Worm (Caenorhabditis elegans): ENCODE results near the gene F34D10.9.
A peak's percentile ranks its signal among the peaks of the same experiment; 100 is the strongest.

The F34D10.9 gene

DNA sequence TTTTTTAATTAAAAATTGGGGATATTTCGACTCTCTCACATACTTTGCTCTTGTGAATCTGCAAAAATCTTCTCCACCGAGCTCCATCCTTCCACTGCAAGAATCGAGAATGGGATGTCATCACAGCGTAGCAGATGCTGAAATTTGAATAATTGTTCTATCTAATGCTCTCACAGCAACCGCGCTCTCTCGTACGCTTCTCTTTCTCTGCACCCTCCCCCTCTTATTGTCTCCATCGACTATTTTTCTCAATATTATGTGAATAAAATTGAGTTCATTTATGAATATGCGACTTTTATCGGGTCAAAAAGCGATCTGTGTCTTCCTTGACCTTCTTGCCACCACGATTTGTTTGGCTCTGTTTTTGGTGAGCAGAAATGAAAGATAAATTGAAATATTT is 4.6 kb upstream of the F34D10.9 start, which contains the start of gene F34D10.3:
TSS of gene F34D10.3 (plus strand) at position 249 of the 400 bp plus-strand sequence.
- peak; percentile 6 for TF ChIP-seq hmg-11 (tag; optimal IDR thresholded peaks at IDR 0.05)
- TF ChIP-seq lin-39 (tag; optimal IDR thresholded peaks at IDR 0.05), result peak; percentile 1
- TF ChIP-seq fkh-10 (GFP tag; optimal IDR thresholded peaks at IDR 0.05), result no peak
- no peak for TF ChIP-seq lsy-12 (tag; optimal IDR thresholded peaks at IDR 0.05)
- peak; percentile 28 for TF ChIP-seq nfya-1 (tag; optimal IDR thresholded peaks at IDR 0.05; ENCODE audit: insufficient read depth)
- TF ChIP-seq mml-1 (tag; optimal IDR thresholded peaks at IDR 0.05), result no peak

DNA sequence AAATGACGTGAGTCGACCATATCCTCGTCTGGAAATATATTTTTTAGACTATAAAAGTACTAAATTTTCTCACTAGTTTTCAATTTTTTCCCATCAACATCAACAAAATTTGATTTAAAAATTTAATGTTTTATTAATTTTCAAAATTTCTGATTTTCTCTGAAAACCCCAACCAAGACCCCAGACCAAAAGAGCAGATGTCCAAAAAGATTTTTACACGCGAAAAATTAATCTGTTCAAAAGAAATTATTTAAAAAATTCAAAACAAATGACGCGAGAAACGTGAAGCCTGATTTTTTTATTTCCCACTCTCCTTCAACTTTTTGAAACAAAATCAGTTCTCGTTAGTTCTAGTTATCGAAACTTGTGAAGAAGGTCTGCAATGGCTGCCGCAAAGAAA is 1.1 kb upstream of the F34D10.9 start, which contains the start of gene F34D10.8:
TSS of gene F34D10.8 (plus strand) at position 301 of the 400 bp plus-strand sequence.
- TF ChIP-seq ceh-9 (tag; optimal IDR thresholded peaks at IDR 0.05), result no peak
- no peak for TF ChIP-seq nhr-28 (tag; optimal IDR thresholded peaks at IDR 0.05)
- no peak for TF ChIP-seq lsy-12 (tag; optimal IDR thresholded peaks at IDR 0.05)
- TF ChIP-seq sea-2 (GFP tag; optimal IDR thresholded peaks at IDR 0.05), result no peak
- no peak for TF ChIP-seq nhr-76 (tag; optimal IDR thresholded peaks at IDR 0.05)
- TF ChIP-seq hmg-11 (tag; optimal IDR thresholded peaks at IDR 0.05), result no peak
- no peak for TF ChIP-seq jun-1 (tag; optimal IDR thresholded peaks at IDR 0.05)
- TF ChIP-seq zag-1 (tag; optimal IDR thresholded peaks at IDR 0.05), result no peak

DNA sequence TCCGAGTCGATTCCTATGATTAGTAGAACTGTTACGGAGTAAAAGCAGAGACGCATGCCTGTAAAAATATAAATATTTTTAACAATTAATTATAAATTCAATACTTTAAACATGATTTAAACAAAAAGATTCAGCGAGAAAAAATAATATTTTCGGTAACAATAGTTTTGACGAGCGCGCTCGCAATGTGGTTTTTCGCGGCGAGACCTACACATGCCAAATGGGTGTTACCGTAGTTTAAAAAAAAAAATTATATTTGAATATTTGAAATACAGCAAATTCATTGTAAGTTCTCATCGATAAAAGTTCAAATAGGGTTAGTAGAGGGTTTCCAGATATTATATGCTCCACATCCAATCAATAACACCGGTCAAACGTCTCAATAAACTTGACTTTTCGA is 3.0 kb downstream of the F34D10.9 start, which contains the start of gene gldi-5:
TSS of gene gldi-5 (minus strand) at position 58 of the 400 bp plus-strand sequence.
- TF ChIP-seq daf-12 (tag; optimal IDR thresholded peaks at IDR 0.05), result no peak
- TF ChIP-seq lin-39 (tag; optimal IDR thresholded peaks at IDR 0.05), result no peak
- no peak for TF ChIP-seq unc-62 (GFP tag; optimal IDR thresholded peaks at IDR 0.05)
- no peak for TF ChIP-seq mml-1 (tag; optimal IDR thresholded peaks at IDR 0.05)
- TF ChIP-seq pha-4 (tag; optimal IDR thresholded peaks at IDR 0.05), result no peak
- no peak for TF ChIP-seq R02D3.7 (tag; optimal IDR thresholded peaks at IDR 0.05)
- TF ChIP-seq aly-2 (tag; optimal IDR thresholded peaks at IDR 0.05), result no peak
- TF ChIP-seq nhr-12 (tag; optimal IDR thresholded peaks at IDR 0.05), result no peak
- no peak for TF ChIP-seq nhr-28 (tag; optimal IDR thresholded peaks at IDR 0.05)
- no peak for TF ChIP-seq sea-2 (GFP tag; optimal IDR thresholded peaks at IDR 0.05)
- TF ChIP-seq nhr-43 (tag; optimal IDR thresholded peaks at IDR 0.05; ENCODE audit: poor library complexity, severe bottlenecking), result no peak
- no peak for TF ChIP-seq eor-1 (tag; optimal IDR thresholded peaks at IDR 0.05)
- no peak for TF ChIP-seq egl-5 (tag; optimal IDR thresholded peaks at IDR 0.05)
- no peak for TF ChIP-seq nhr-237 (tag; optimal IDR thresholded peaks at IDR 0.05)

DNA sequence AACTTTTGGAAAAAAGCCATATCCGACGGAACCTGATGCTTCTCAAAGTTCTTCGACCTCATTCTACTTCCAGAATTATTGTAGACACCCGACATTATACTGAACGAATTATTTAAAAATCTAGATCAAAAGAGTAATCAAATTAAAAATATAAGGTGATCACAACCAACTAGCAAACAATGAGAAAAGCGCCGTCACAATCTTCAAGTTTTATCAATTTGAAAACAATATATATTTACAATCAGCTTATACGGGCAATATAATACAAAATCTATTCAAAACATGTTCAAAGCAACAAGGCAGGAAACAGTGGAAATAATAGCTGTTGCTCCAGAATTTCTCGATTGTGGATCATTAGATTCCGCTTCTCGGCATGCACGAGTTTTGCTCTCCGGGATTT is 4.5 kb downstream of the F34D10.9 start, which contains the start of gene C14B1.12:
TSS of gene C14B1.12 (minus strand) at position 101 of the 400 bp plus-strand sequence.
- TF ChIP-seq lsy-12 (tag; optimal IDR thresholded peaks at IDR 0.05) (no peak), nhr-25 (tag; optimal IDR thresholded peaks at IDR 0.05) (no peak), R02D3.7 (tag; optimal IDR thresholded peaks at IDR 0.05) (no peak), ceh-9 (tag; optimal IDR thresholded peaks at IDR 0.05) (no peak), nhr-43 (tag; optimal IDR thresholded peaks at IDR 0.05; ENCODE audit: poor library complexity, severe bottlenecking) (no peak), egl-27 (tag; optimal IDR thresholded peaks at IDR 0.05) (no peak), nhr-76 (tag; optimal IDR thresholded peaks at IDR 0.05) (no peak), ztf-4 (tag; optimal IDR thresholded peaks at IDR 0.05) (no peak), lin-39 (tag; optimal IDR thresholded peaks at IDR 0.05) (no peak), nhr-23 (tag; optimal IDR thresholded peaks at IDR 0.05) (no peak), nhr-11 (tag; optimal IDR thresholded peaks at IDR 0.05) (no peak), aly-2 (tag; optimal IDR thresholded peaks at IDR 0.05) (no peak), eor-1 (tag; optimal IDR thresholded peaks at IDR 0.05) (no peak), tbx-2 (tag; optimal IDR thresholded peaks at IDR 0.05) (no peak), egl-5 (tag; optimal IDR thresholded peaks at IDR 0.05) (no peak), zag-1 (tag; optimal IDR thresholded peaks at IDR 0.05) (no peak), elt-2 (tag; optimal IDR thresholded peaks at IDR 0.05) (no peak), fkh-2 (tag; optimal IDR thresholded peaks at IDR 0.05) (no peak), nhr-237 (tag; optimal IDR thresholded peaks at IDR 0.05) (no peak)

DNA sequence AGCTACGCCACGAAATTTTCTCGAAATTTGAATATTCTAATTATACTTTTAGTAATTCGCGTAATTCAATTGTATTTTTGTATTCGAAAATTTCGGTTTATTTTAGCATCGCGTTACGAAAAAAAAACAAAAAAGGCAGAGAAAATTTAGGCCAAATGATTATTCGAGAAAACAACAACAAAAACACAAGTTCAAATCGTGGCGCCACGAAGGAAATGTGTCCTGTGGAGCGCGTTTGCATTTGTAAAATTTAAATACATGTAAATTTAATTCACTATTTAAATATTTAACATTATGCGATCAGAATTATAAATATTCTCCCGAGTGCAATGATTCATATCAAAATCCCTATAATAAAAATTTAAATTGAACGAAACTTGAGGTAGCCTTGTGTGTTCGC is 5.7 kb downstream of the F34D10.9 start:
- TF ChIP-seq fos-1 (tag; optimal IDR thresholded peaks at IDR 0.05) (no peak), nhr-23 (tag; optimal IDR thresholded peaks at IDR 0.05) (no peak), elt-2 (tag; optimal IDR thresholded peaks at IDR 0.05) (no peak), egl-27 (tag; optimal IDR thresholded peaks at IDR 0.05) (no peak), nhr-25 (tag; optimal IDR thresholded peaks at IDR 0.05) (no peak), lin-39 (tag; optimal IDR thresholded peaks at IDR 0.05) (no peak), lsy-12 (tag; optimal IDR thresholded peaks at IDR 0.05) (no peak), skn-1 (tag; optimal IDR thresholded peaks at IDR 0.05) (no peak), zag-1 (tag; optimal IDR thresholded peaks at IDR 0.05) (no peak)
